Fruit fly (Drosophila melanogaster): Measurements from ENCODE around the gene Dpy-30L1.

dm6 chr2L:10753618-10754017, 21.2 kb downstream of the Dpy-30L1 start:
- TF ChIP-seq CG8478 (optimal IDR thresholded peaks at IDR 0.05) = no peak
- TF ChIP-seq CTCF (optimal IDR thresholded peaks at IDR 0.05) = no peak
